Worm (Caenorhabditis elegans): Measurements from ENCODE around the gene rps-0.
A peak's percentile ranks its signal among the peaks of the same experiment; 100 is the strongest.
"Not testable (repeated sequence)": the region's sequence is repeated elsewhere in the genome, so short reads cannot be mapped to it uniquely, and the experiment has no call there.

rps-0 gene

ce11 chrIII:4748666-4749065 is 5.2 kb downstream of the rps-0 start:
- TF ChIP-seq elt-1 (tag; optimal IDR thresholded peaks at IDR 0.05) (no peak), fkh-10 (GFP tag; optimal IDR thresholded peaks at IDR 0.05) (no peak), ztf-11 (tag; optimal IDR thresholded peaks at IDR 0.05) (no peak), unc-62 (GFP tag; optimal IDR thresholded peaks at IDR 0.05) (no peak), daf-12 (tag; optimal IDR thresholded peaks at IDR 0.05) (no peak), ceh-82 (tag; optimal IDR thresholded peaks at IDR 0.05) (no peak), nfya-1 (tag; optimal IDR thresholded peaks at IDR 0.05; ENCODE audit: insufficient read depth) (no peak), ama-1 (optimal IDR thresholded peaks at IDR 0.05) (no peak), nhr-237 (tag; optimal IDR thresholded peaks at IDR 0.05) (no peak), elt-3 (tag; optimal IDR thresholded peaks at IDR 0.05) (no peak), skn-1 (tag; optimal IDR thresholded peaks at IDR 0.05) (no peak), pha-4 (tag; optimal IDR thresholded peaks at IDR 0.05) (no peak), nhr-77 (tag; optimal IDR thresholded peaks at IDR 0.05) (no peak), ZK546.5 (tag; optimal IDR thresholded peaks at IDR 0.05) (no peak), unc-39 (tag; optimal IDR thresholded peaks at IDR 0.05) (no peak), nhr-76 (tag; optimal IDR thresholded peaks at IDR 0.05) (no peak), lin-15B (tag; optimal IDR thresholded peaks at IDR 0.05) (no peak), nhr-43 (tag; optimal IDR thresholded peaks at IDR 0.05; ENCODE audit: poor library complexity, severe bottlenecking) (no peak), nhr-11 (tag; optimal IDR thresholded peaks at IDR 0.05) (no peak)

ce11 chrIII:4748109-4748508 is 5.7 kb downstream of the rps-0 start, which contains the start of gene col-89:
Gene col-89, plus strand, starts transcription at chrIII:4748127.
- TF ChIP-seq elt-3 (tag; optimal IDR thresholded peaks at IDR 0.05) (no peak), ceh-16 (tag; optimal IDR thresholded peaks at IDR 0.05) (no peak), nhr-237 (tag; optimal IDR thresholded peaks at IDR 0.05) (no peak), jun-1 (tag; optimal IDR thresholded peaks at IDR 0.05) (no peak), elt-1 (tag; optimal IDR thresholded peaks at IDR 0.05) (no peak), pqm-1 (tag; optimal IDR thresholded peaks at IDR 0.05) (no peak), mml-1 (tag; optimal IDR thresholded peaks at IDR 0.05) (no peak), ZK546.5 (tag; optimal IDR thresholded peaks at IDR 0.05) (no peak), nhr-25 (tag; optimal IDR thresholded peaks at IDR 0.05) (no peak), fos-1 (tag; optimal IDR thresholded peaks at IDR 0.05) (no peak), ceh-82 (tag; optimal IDR thresholded peaks at IDR 0.05) (no peak), ztf-11 (tag; optimal IDR thresholded peaks at IDR 0.05) (no peak), daf-12 (tag; optimal IDR thresholded peaks at IDR 0.05) (no peak), nhr-23 (tag; optimal IDR thresholded peaks at IDR 0.05) (no peak), nfya-1 (tag; optimal IDR thresholded peaks at IDR 0.05; ENCODE audit: insufficient read depth) (no peak), sea-2 (GFP tag; optimal IDR thresholded peaks at IDR 0.05) (no peak), nhr-67 (tag; optimal IDR thresholded peaks at IDR 0.05) (no peak), ama-1 (optimal IDR thresholded peaks at IDR 0.05) (no peak), egl-27 (tag; optimal IDR thresholded peaks at IDR 0.05) (no peak)

- TF ChIP-seq egl-27 (tag; optimal IDR thresholded peaks at IDR 0.05) (no peak), aly-2 (tag; optimal IDR thresholded peaks at IDR 0.05) (no peak), fkh-2 (tag; optimal IDR thresholded peaks at IDR 0.05) (no peak), pqm-1 (tag; optimal IDR thresholded peaks at IDR 0.05) (no peak), lsy-12 (tag; optimal IDR thresholded peaks at IDR 0.05) (no peak), nhr-67 (tag; optimal IDR thresholded peaks at IDR 0.05) (no peak), skn-1 (tag; optimal IDR thresholded peaks at IDR 0.05) (no peak), egl-5 (tag; optimal IDR thresholded peaks at IDR 0.05) (no peak), ceh-16 (tag; optimal IDR thresholded peaks at IDR 0.05) (no peak)
Measured at ce11 chrIII:4745934-4746333, 7.9 kb downstream of the rps-0 start, which contains the start of gene F17C8.6. Gene F17C8.6, minus strand, starts transcription at chrIII:4746034.

- not testable (repeated sequence) for TF ChIP-seq nhr-28, pha-4, ztf-4 (tag; optimal IDR thresholded peaks at IDR 0.05)
Measured at ce11 chrIII:4742620-4743019, 11.2 kb downstream of the rps-0 start, which contains the start of gene twk-6. Gene twk-6, plus strand, starts transcription at chrIII:4742920.

ce11 chrIII:4740820-4741219 is 13.0 kb downstream of the rps-0 start:
- peak; percentile 31 for TF ChIP-seq elt-2 (tag; optimal IDR thresholded peaks at IDR 0.05)
- TF ChIP-seq nhr-28 (tag; optimal IDR thresholded peaks at IDR 0.05) = no peak
- no peak for TF ChIP-seq fkh-10 (GFP tag; optimal IDR thresholded peaks at IDR 0.05)
- TF ChIP-seq lin-39 (tag; optimal IDR thresholded peaks at IDR 0.05) = peak; percentile 8
- no peak for TF ChIP-seq ztf-11 (tag; optimal IDR thresholded peaks at IDR 0.05)
- peak; percentile 63 for TF ChIP-seq nhr-23 (tag; optimal IDR thresholded peaks at IDR 0.05)
- no peak for TF ChIP-seq nhr-77 (tag; optimal IDR thresholded peaks at IDR 0.05)
- TF ChIP-seq mml-1 (tag; optimal IDR thresholded peaks at IDR 0.05) = no peak
- no peak for TF ChIP-seq elt-3 (tag; optimal IDR thresholded peaks at IDR 0.05)
- TF ChIP-seq nfya-1 (tag; optimal IDR thresholded peaks at IDR 0.05; ENCODE audit: insufficient read depth) = peak; percentile 48
- TF ChIP-seq skn-1 (tag; optimal IDR thresholded peaks at IDR 0.05) = no peak
- peak; percentile 45 for TF ChIP-seq ceh-28 (tag; optimal IDR thresholded peaks at IDR 0.05)
- TF ChIP-seq elt-1 (tag; optimal IDR thresholded peaks at IDR 0.05) = no peak
